Worm (Caenorhabditis elegans) whole organism, L3 larva: ENCODE results near the gene spl-1.

Experiments
- R02D3.7 ChIP-seq: fragments of 150-350 bp; optimal IDR thresholded peaks from 2 replicates; lab custom pipeline; 2014; ENCODE audit warnings: missing biosample characterization, missing genetic modification characterization
- elt-3 ChIP-seq, 3 experiments: fragments of 150-350 bp in 1 of 3; sonication (generic microtip) in 2 of 3; optimal IDR thresholded peaks; 2 replicates in 2 of 3; 4 replicates in 1 of 3; lab custom pipeline; 2014 to 2017; ENCODE audit warnings: missing biosample characterization in 3 of 3, missing genetic modification characterization in 3 of 3
- eor-1 ChIP-seq, 2 experiments: fragments of 150-350 bp; optimal IDR thresholded peaks; 2 replicates each; lab custom pipeline; 2014 to 2018; ENCODE audit warnings: missing biosample characterization in 2 of 2, missing genetic modification characterization in 2 of 2
- lin-39 ChIP-seq: fragments of 150-350 bp; optimal IDR thresholded peaks from 2 replicates; lab custom pipeline; 2018; ENCODE audit warnings: missing biosample characterization, missing genetic modification reagents, missing genetic modification characterization
- nhr-237 ChIP-seq: fragments of 150-350 bp; optimal IDR thresholded peaks from 2 replicates; lab custom pipeline; 2014; ENCODE audit warnings: missing biosample characterization, missing genetic modification characterization
- zag-1 ChIP-seq: fragments of 150-350 bp; optimal IDR thresholded peaks from 2 replicates; lab custom pipeline; 2014; ENCODE audit warnings: missing biosample characterization, missing genetic modification characterization
- ztf-11 ChIP-seq: fragments of 150-350 bp; optimal IDR thresholded peaks from 2 replicates; lab custom pipeline; 2014; ENCODE audit warnings: missing biosample characterization, missing genetic modification characterization

DNA sequence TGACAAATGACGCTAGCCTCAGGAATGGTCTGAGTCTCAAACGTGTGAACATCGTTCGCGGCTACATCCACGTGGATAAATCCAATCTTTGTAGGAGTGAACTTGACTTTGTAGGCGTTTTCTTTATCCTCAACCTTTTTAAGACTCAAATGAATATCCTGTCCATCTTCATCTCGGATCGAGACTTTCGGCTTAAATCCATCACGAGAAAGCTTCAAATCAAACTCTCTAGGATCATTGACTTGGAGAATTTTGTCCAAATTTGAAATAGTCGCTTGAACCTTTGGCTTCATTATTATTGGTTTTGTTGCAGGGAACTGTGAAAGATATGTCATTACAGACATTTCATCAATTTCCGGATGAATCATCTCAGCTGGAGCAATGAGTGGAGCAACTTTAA lies 9.0 kb downstream of the spl-1 start:
- TF ChIP-seq elt-3 (tag; optimal IDR thresholded peaks at IDR 0.05; lab: Kevin White, UChicago) (no peak), lin-39 (tag; lab: Kevin White, UChicago) (no peak), zag-1 (tag; lab: Kevin White, UChicago) (no peak), ztf-11 (tag; lab: Kevin White, UChicago) (no peak), eor-1 (tag; optimal IDR thresholded peaks at IDR 0.05; lab: Kevin White, UChicago) (no peak), R02D3.7 (no peak), nhr-237 (tag; lab: Kevin White, UChicago) (no peak)
